Fruit fly (Drosophila melanogaster): ENCODE results near the gene CG6149.
A peak's percentile ranks its signal among the peaks of the same experiment; 100 is the strongest.

The CG6149 gene

DNA sequence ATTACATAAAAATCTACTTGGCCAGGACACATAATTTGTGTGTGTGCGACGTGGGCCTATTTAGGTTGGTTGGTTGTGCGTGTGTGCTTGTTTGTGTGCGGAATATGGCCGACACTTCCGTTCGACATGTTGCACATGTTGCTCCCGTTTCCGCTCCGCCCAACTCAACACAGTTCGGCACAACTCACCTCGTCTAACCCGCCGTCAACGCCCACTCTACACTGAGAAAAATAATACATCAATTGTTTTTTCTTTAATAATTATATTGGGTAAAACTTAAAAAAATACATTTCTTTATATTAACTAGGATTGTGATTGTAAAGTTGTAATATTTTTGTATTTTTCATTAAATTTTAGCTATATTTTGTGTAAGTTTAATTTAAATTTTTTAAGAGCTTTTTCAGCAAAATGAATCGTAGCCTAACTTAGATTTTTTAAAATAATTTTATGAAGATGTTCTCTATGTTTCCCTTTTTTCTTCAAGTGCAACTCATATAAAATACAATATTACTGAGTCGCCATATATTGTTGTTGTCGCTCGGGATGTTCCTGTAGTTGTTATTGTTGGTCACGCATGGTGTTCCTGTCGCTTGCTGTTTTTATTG is 36.7 kb downstream of the CG6149 start (continued):
- TF ChIP-seq CG4318 (GFP tag; optimal IDR thresholded peaks at IDR 0.05) (no peak), CG16779 (tag; optimal IDR thresholded peaks at IDR 0.05) (no peak), acj6 (GFP tag; optimal IDR thresholded peaks at IDR 0.05) (no peak), Smox (GFP tag; optimal IDR thresholded peaks at IDR 0.05) (no peak), Blimp-1 (GFP tag; optimal IDR thresholded peaks at IDR 0.05) (no peak), Eip78C (GFP tag) (peak; percentile 68), CG15336 (GFP tag; IDR thresholded peaks at IDR 0.05) (no peak), salr (GFP tag; optimal IDR thresholded peaks at IDR 0.05) (no peak), esn (GFP tag; optimal IDR thresholded peaks at IDR 0.05) (peak; percentile 12), cyc (GFP tag; optimal IDR thresholded peaks at IDR 0.05) (no peak), CG9139 (GFP tag; optimal IDR thresholded peaks at IDR 0.05) (no peak), dsx (GFP tag; optimal IDR thresholded peaks at IDR 0.05; ENCODE audit: poor library complexity, severe bottlenecking) (peak; percentile 59), CG31627 (GFP tag; optimal IDR thresholded peaks at IDR 0.05) (no peak), vri (GFP tag; optimal IDR thresholded peaks at IDR 0.05) (no peak), CG6792 (GFP tag; optimal IDR thresholded peaks at IDR 0.05) (no peak), fd59A (GFP tag; optimal IDR thresholded peaks at IDR 0.05) (no peak), CG8319 (GFP tag; optimal IDR thresholded peaks at IDR 0.05) (no peak)

DNA sequence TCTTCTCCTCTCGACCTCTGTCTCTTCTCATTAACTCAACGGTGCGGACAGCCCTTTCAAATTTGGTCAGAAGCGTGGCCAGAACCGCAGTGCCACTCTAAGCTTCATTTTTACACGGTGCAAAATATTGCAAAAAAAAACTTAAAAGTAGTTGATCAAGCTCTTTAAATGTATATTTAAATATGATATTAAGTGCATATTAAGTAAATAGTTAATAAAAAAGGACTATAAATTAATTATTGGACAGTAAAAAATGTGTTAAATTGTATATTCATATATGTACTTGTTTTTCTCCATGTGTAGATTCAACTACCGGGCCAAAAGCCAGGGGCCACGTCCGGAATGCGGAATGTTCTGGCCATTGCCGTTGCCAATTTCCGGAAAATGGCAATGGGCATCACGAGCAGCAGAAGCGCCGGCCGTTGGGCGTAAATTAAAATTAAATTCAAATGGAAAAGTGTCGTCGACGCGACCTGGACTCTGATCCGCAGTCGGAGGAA is 38.1 kb downstream of the CG6149 start, which contains the start of gene CG44362:
Gene CG44362 (plus strand): TSS at position 450 of the 500 bp plus-strand sequence.
- no peak for TF ChIP-seq spab (GFP tag; optimal IDR thresholded peaks at IDR 0.05)
- TF ChIP-seq Sox102F (GFP tag; optimal IDR thresholded peaks at IDR 0.05), result no peak
- TF ChIP-seq svp (GFP tag), result peak; percentile 51
- peak; percentile 0 for TF ChIP-seq achi (GFP tag; optimal IDR thresholded peaks at IDR 0.05)
- no peak for TF ChIP-seq Ets21C (GFP tag; optimal IDR thresholded peaks at IDR 0.05)
- no peak for TF ChIP-seq Hr38 (GFP tag; optimal IDR thresholded peaks at IDR 0.05)
- TF ChIP-seq Eip78C (GFP tag), result peak; percentile 50
- TF ChIP-seq CG6792 (GFP tag; optimal IDR thresholded peaks at IDR 0.05), result no peak

DNA sequence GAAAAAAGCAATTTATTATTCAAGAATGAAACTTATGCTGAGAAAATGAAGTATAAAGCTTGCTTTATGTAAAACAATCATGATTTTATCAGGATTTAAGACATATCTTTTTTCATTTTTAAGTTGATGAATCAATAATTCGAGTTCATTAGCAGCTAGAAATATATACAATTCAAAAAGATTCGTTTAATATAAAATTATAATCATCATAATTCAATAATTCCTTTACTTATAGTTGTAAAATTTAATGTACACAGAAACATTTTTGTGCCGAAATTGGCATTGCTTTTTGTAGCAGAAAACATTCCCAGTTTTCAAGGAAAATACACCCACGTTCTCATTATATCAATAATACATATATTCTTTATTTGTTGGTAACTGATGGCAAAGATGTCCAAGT is 40.9 kb downstream of the CG6149 start, which contains the start of gene CG11726:
Gene CG11726 (plus strand): TSS at position 301 of the 400 bp plus-strand sequence.
- TF ChIP-seq Hr4 (GFP tag; optimal IDR thresholded peaks at IDR 0.05), result no peak
- TF ChIP-seq CG4318 (GFP tag; optimal IDR thresholded peaks at IDR 0.05), result no peak
- TF ChIP-seq CG3032 (tag; optimal IDR thresholded peaks at IDR 0.05), result no peak
- TF ChIP-seq Eip75B (GFP tag; optimal IDR thresholded peaks at IDR 0.05), result no peak

DNA sequence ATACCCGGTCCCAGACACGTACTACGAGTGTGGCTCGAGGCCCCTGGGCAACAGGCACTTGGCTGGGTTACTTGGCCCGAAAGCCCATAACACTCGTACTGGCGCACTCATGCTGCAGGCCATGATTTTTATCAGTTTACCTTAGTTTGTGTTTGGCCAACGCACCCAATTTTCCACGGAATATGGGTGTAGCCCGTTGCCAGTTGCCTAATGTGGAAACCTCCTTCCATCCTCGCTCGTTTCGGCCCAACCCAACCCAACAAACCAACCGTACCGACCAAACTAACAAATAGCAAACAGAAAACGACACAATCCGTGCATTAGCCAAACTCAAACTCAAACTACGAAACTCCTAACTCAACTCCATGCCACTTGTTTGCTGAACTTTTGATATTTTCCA is 41.5 kb downstream of the CG6149 start:
- 0 out of 3 replicates have a peak, but pooled peaks have one; percentile 45 for TF ChIP-seq CG6163 (GFP tag; IDR thresholded peaks at IDR 0.05)
- TF ChIP-seq CG11762 (GFP tag; optimal IDR thresholded peaks at IDR 0.05; ENCODE audit: insufficient read depth), result no peak
- no peak for TF ChIP-seq CG11294 (GFP tag; IDR thresholded peaks at IDR 0.05)

DNA sequence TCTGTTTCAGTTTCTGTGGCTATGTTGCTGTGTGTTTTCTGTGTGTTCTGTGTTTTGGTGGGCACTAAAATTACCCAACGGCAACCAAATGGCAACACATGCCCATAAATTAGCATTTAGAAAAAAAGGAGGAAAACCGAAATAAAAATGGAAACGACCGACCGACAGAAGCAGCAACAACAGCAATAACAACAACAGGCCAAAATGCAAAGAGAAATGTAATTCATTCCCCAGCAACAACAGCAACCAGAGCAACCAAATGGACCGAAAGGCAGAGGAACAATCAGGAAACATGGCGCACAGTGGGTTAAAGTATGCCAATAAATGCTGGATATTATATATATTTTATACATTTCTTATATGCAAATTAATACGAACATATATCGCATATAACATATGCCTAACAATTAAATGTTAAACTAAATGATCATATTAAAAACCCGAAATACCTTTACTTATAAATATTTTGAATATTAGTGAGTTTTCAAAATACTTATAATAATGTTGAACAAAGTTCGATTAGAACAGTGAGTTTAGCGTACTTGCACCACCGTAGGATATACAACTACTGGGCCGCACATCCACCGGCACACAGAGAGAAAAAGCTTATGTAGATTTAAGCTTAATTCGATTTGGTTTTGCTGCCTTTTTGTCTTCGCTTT is 46.2 kb downstream of the CG6149 start:
- TF ChIP-seq ss (GFP tag; optimal IDR thresholded peaks at IDR 0.05) (peak; percentile 81 to 87), CG4318 (GFP tag; optimal IDR thresholded peaks at IDR 0.05) (peak; percentile 63), CG6808 (GFP tag; optimal IDR thresholded peaks at IDR 0.05) (peak; percentile 73), CG6792 (GFP tag; optimal IDR thresholded peaks at IDR 0.05) (peak; percentile 71), Blimp-1 (GFP tag; optimal IDR thresholded peaks at IDR 0.05) (peak; percentile 56), CG11902 (GFP tag; optimal IDR thresholded peaks at IDR 0.05) (peak; percentile 31), spab (GFP tag; optimal IDR thresholded peaks at IDR 0.05) (peak; percentile 40), Hr38 (GFP tag; optimal IDR thresholded peaks at IDR 0.05) (no peak), achi (GFP tag; optimal IDR thresholded peaks at IDR 0.05) (peak; percentile 82), CG1621 (tag; optimal IDR thresholded peaks at IDR 0.05) (peak; percentile 46), esn (GFP tag; optimal IDR thresholded peaks at IDR 0.05) (peak; percentile 83), CG3032 (tag; optimal IDR thresholded peaks at IDR 0.05) (peak; percentile 79), svp (GFP tag) (peak; percentile 88), salr (GFP tag; optimal IDR thresholded peaks at IDR 0.05) (peak in 1 of 2 experiments; percentile 62), CG10631 (GFP tag; optimal IDR thresholded peaks at IDR 0.05) (peak; percentile 81), Smox (GFP tag; optimal IDR thresholded peaks at IDR 0.05) (peak; percentile 77), fkh (GFP tag; optimal IDR thresholded peaks at IDR 0.05) (no peak), CG16779 (tag; optimal IDR thresholded peaks at IDR 0.05) (peak; percentile 45), CG6163 (GFP tag; IDR thresholded peaks at IDR 0.05) (peak; percentile 65; the same call in 2 of the 3 replicates), CG11294 (GFP tag; IDR thresholded peaks at IDR 0.05) (no peak), CG32006 (GFP tag; optimal IDR thresholded peaks at IDR 0.05) (peak; percentile 85), CG8119 (GFP tag; IDR thresholded peaks at IDR 0.05) (peak; percentile 93), Ets21C (GFP tag; optimal IDR thresholded peaks at IDR 0.05) (no peak), CG9139 (GFP tag; optimal IDR thresholded peaks at IDR 0.05) (peak; percentile 75), Eip78C (GFP tag) (peak; percentile 97), Met (GFP tag; optimal IDR thresholded peaks at IDR 0.05) (peak; percentile 82)

Measured in whole organism, prepupa.